Worm (Caenorhabditis elegans): Measurements from ENCODE around the gene frpr-9.

ce11 chrV:10975091-10975490 is 16.8 kb upstream of the frpr-9 start:
- TF ChIP-seq aly-2 (tag; optimal IDR thresholded peaks at IDR 0.05), result no peak
- no peak for TF ChIP-seq nhr-28 (tag; optimal IDR thresholded peaks at IDR 0.05)
- no peak for TF ChIP-seq egl-27 (tag; optimal IDR thresholded peaks at IDR 0.05)
- no peak for TF ChIP-seq lsy-2 (tag; optimal IDR thresholded peaks at IDR 0.05)
- TF ChIP-seq unc-62 (GFP tag; optimal IDR thresholded peaks at IDR 0.05), result no peak
- TF ChIP-seq lin-39 (tag; optimal IDR thresholded peaks at IDR 0.05), result no peak
- TF ChIP-seq ces-1 (GFP tag; optimal IDR thresholded peaks at IDR 0.05), result no peak

Data from whole organism, L1 larva.